Worm (Caenorhabditis elegans): Measurements from ENCODE around the gene lips-1.

DNA sequence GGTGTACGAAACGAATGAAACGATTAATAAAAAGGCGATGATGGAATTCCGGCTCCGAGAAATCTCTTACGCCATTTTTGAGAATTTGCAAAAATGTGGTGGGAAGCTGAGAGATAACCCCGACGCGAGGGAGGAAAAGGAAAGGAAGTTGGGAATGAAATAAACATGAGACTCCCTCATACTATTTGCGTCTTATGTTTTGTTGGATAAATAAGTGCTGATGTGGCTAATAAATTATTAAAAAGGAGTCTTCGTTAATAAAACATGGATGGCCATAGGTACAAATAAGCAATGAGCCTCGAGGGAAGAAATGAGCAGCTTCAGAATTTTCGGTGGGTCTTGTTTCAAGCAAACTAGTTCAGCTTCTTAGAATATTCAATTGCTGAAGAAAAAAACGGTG, 39.8 kb downstream of the lips-1 start:
- TF ChIP-seq pha-4 (tag; optimal IDR thresholded peaks at IDR 0.05) (no peak), egl-27 (tag; optimal IDR thresholded peaks at IDR 0.05) (no peak), fkh-10 (GFP tag; optimal IDR thresholded peaks at IDR 0.05) (no peak), pqm-1 (tag; optimal IDR thresholded peaks at IDR 0.05) (no peak), elt-1 (tag; optimal IDR thresholded peaks at IDR 0.05) (no peak), nhr-76 (tag; optimal IDR thresholded peaks at IDR 0.05) (no peak), nhr-67 (tag; optimal IDR thresholded peaks at IDR 0.05) (no peak)
